Fruit fly (Drosophila melanogaster): ENCODE measurements around the gene CG17110.

Gene CG17110

dm6 chr3R:23053936-23054335 lies 37.6 kb upstream of the CG17110 start, which contains the start of gene p53 (continued):
- TF ChIP-seq Rx (GFP tag; IDR thresholded peaks at IDR 0.05) (peak; percentile 68), CG4730 (GFP tag; IDR thresholded peaks at IDR 0.05) (peak; percentile 55), CG4707 (GFP tag; optimal IDR thresholded peaks at IDR 0.05) (peak; percentile 77), CG33213 (GFP tag; optimal IDR thresholded peaks at IDR 0.05) (peak; percentile 88), CG1529 (GFP tag; optimal IDR thresholded peaks at IDR 0.05) (peak; percentile 60), Aef1 (GFP tag; IDR thresholded peaks at IDR 0.05) (peak; percentile 30; the same call in 2 of the 3 replicates), knrl (GFP tag; IDR thresholded peaks at IDR 0.05; ENCODE audit: partially characterized antibody) (peak; percentile 74; the same call in 2 of the 3 replicates), nom (GFP tag; optimal IDR thresholded peaks at IDR 0.05) (no peak), Atf-2 (GFP tag; optimal IDR thresholded peaks at IDR 0.05) (peak; percentile 64), CG6854 (GFP tag; optimal IDR thresholded peaks at IDR 0.05) (peak; percentile 56), CG9797 (GFP tag; optimal IDR thresholded peaks at IDR 0.05) (peak; percentile 40), mam (GFP tag; optimal IDR thresholded peaks at IDR 0.05) (peak; percentile 67), CG15514 (GFP tag; optimal IDR thresholded peaks at IDR 0.05) (peak; percentile 87), chinmo (GFP tag; IDR thresholded peaks at IDR 0.05; ENCODE audit: partially characterized antibody) (0 out of 4 replicates have a peak, but pooled peaks have one; percentile 48), CG18619 (GFP tag; optimal IDR thresholded peaks at IDR 0.05) (peak; percentile 85), Dip3 (GFP tag; optimal IDR thresholded peaks at IDR 0.05) (peak; percentile 72), YL-1 (GFP tag; optimal IDR thresholded peaks at IDR 0.05) (peak; percentile 44), lola (GFP tag; optimal IDR thresholded peaks at IDR 0.05) (peak in 1 of 3 experiments; percentile 45), CG32772 (GFP tag; IDR thresholded peaks at IDR 0.05) (peak; percentile 63; the same call in 1 of the 2 replicates), CG17359 (tag; optimal IDR thresholded peaks at IDR 0.05) (peak; percentile 72), CG11093 (GFP tag; IDR thresholded peaks at IDR 0.05) (no peak), CG18599 (GFP tag; optimal IDR thresholded peaks at IDR 0.05) (peak; percentile 76), lmd (GFP tag; IDR thresholded peaks at IDR 0.05) (peak; percentile 79), CG6813 (GFP tag; optimal IDR thresholded peaks at IDR 0.05) (peak; percentile 71), CG11696 (GFP tag; IDR thresholded peaks at IDR 0.05) (no peak), jing (GFP tag; optimal IDR thresholded peaks at IDR 0.05) (peak; percentile 34), CG30020 (tag; optimal IDR thresholded peaks at IDR 0.05) (no peak), Sox102F (GFP tag; optimal IDR thresholded peaks at IDR 0.05) (peak; percentile 30), ems (GFP tag; optimal IDR thresholded peaks at IDR 0.05) (peak; percentile 66), CG14441 (GFP tag; IDR thresholded peaks at IDR 0.05) (peak; percentile 66), Mad (GFP tag; optimal IDR thresholded peaks at IDR 0.05) (peak; percentile 77), al (GFP tag; IDR thresholded peaks at IDR 0.05) (0 out of 2 replicates have a peak, but pooled peaks have one; percentile 40), Sox100B (GFP tag; optimal IDR thresholded peaks at IDR 0.05) (peak; percentile 72), Dek (tag; optimal IDR thresholded peaks at IDR 0.05) (peak; percentile 37), Taf1 (GFP tag; IDR thresholded peaks at IDR 0.05) (no peak), sd (tag; optimal IDR thresholded peaks at IDR 0.05) (peak; percentile 4), CG18262 (tag; optimal IDR thresholded peaks at IDR 0.05) (peak; percentile 60), Spps (tag; optimal IDR thresholded peaks at IDR 0.05) (no peak), CG42726 (GFP tag; IDR thresholded peaks at IDR 0.05; ENCODE audit: partially characterized antibody) (peak; percentile 79; the same call in 1 of the 2 replicates), CG8944 (GFP tag; optimal IDR thresholded peaks at IDR 0.05) (peak; percentile 20), Usf (GFP tag; optimal IDR thresholded peaks at IDR 0.05) (peak; percentile 21), trh (GFP tag; optimal IDR thresholded peaks at IDR 0.05) (peak; percentile 47), lbe (GFP tag; optimal IDR thresholded peaks at IDR 0.05) (peak; percentile 29), CHES-1-like (GFP tag; optimal IDR thresholded peaks at IDR 0.05) (peak; percentile 68), Ptx1 (GFP tag; IDR thresholded peaks at IDR 0.05) (peak; percentile 68), pfk (GFP tag; optimal IDR thresholded peaks at IDR 0.05) (peak; percentile 37), CG12155 (GFP tag; optimal IDR thresholded peaks at IDR 0.05) (peak; percentile 11), crol (GFP tag; IDR thresholded peaks at IDR 0.05) (no peak), chm (GFP tag; IDR thresholded peaks at IDR 0.05) (peak; percentile 86), Ets97D (GFP tag; optimal IDR thresholded peaks at IDR 0.05) (peak; percentile 99)

Measured in whole organism, embryonic.